Fruit fly (Drosophila melanogaster) S2 (cell line): ENCODE measurements around the gene CG9184.

Source experiments
- CG8478 ChIP-seq: fragments of >200 bp; optimal IDR thresholded peaks from 2 replicates; lab custom pipeline; 2018
- CTCF ChIP-seq, 2 experiments: fragments of >200 bp; optimal IDR thresholded peaks; 2 replicates each; lab custom pipeline; 2018

dm6 chr3L:1319097-1319725, 3.4 kb downstream of the CG9184 start:
- no peak for TF ChIP-seq CG8478 (lab: Kevin White, UChicago)
- TF ChIP-seq CTCF (optimal IDR thresholded peaks at IDR 0.05; lab: Kevin White, UChicago), result no peak
